Worm (Caenorhabditis elegans) whole organism, L2 larva: ENCODE measurements around the gene T23G4.127.

Experiments
- C34F6.9 ChIP-seq: fragments of 150-350 bp; optimal IDR thresholded peaks from 2 replicates; lab custom pipeline; 2014; ENCODE audit warnings: missing biosample characterization, missing genetic modification characterization
- F13H6.1 ChIP-seq: sonication (generic microtip); optimal IDR thresholded peaks from 2 replicates; lab custom pipeline; 2016; ENCODE audit warnings: missing genetic modification characterization, missing compliant biosample characterization
- Y55F3AM.14 ChIP-seq: fragments of 200-800 bp; sonication (Bioruptor generic); optimal IDR thresholded peaks from 2 replicates; lab custom pipeline; 2018; ENCODE audit warnings: mild to moderate bottlenecking, missing genetic modification characterization, missing compliant biosample characterization
- ZK546.5 ChIP-seq: sonication (generic microtip); optimal IDR thresholded peaks from 2 replicates; lab custom pipeline; 2017; ENCODE audit warnings: missing biosample characterization, missing genetic modification characterization
- aly-2 ChIP-seq: fragments of 150-350 bp; optimal IDR thresholded peaks from 2 replicates; lab custom pipeline; 2014; ENCODE audit warnings: missing biosample characterization, missing genetic modification characterization
- ama-1 ChIP-seq: fragments of 150-350 bp; optimal IDR thresholded peaks from 2 replicates; lab custom pipeline; 2018; ENCODE audit warnings: inconsistent platforms
- blmp-1 ChIP-seq: sonication (generic microtip); optimal IDR thresholded peaks from 2 replicates; lab custom pipeline; 2017; ENCODE audit warnings: missing genetic modification characterization, mild to moderate bottlenecking, missing compliant biosample characterization, antibody characterized with exemption, moderate library complexity; ENCODE audit not compliant: insufficient read depth
- ceh-16 ChIP-seq: fragments of 150-350 bp; optimal IDR thresholded peaks from 2 replicates; lab custom pipeline; 2014; ENCODE audit warnings: missing biosample characterization, missing genetic modification characterization
- crh-2 ChIP-seq: sonication (generic microtip); optimal IDR thresholded peaks from 2 replicates; lab custom pipeline; 2017; ENCODE audit warnings: missing biosample characterization, missing genetic modification characterization
- egl-27 ChIP-seq: sonication (generic microtip); optimal IDR thresholded peaks from 3 replicates; lab custom pipeline; 2017; ENCODE audit warnings: missing biosample characterization, missing genetic modification reagents, missing genetic modification characterization
- fos-1 ChIP-seq: fragments of 150-350 bp; optimal IDR thresholded peaks from 2 replicates; lab custom pipeline; 2014; ENCODE audit warnings: missing biosample characterization, missing genetic modification characterization
- gmeb-1 ChIP-seq: fragments of 150-350 bp; optimal IDR thresholded peaks from 2 replicates; lab custom pipeline; 2014; ENCODE audit warnings: missing biosample characterization, missing genetic modification characterization
- lin-11 ChIP-seq: fragments of 150-350 bp; sonication (generic microtip); optimal IDR thresholded peaks from 2 replicates; lab custom pipeline; 2014; ENCODE audit warnings: missing biosample characterization, missing genetic modification characterization, inconsistent platforms, mixed read lengths
- lin-13 ChIP-seq: fragments of 150-350 bp; optimal IDR thresholded peaks from 2 replicates; lab custom pipeline; 2014; ENCODE audit warnings: missing biosample characterization, missing genetic modification reagents, missing genetic modification characterization
- lin-39 ChIP-seq: fragments of 150-350 bp; optimal IDR thresholded peaks from 2 replicates; lab custom pipeline; 2014; ENCODE audit warnings: missing biosample characterization, missing genetic modification reagents, missing genetic modification characterization
- lsy-2 ChIP-seq, 2 experiments: fragments of 150-350 bp in 1 of 2; sonication (generic microtip) in 1 of 2; optimal IDR thresholded peaks; 2 replicates each; lab custom pipeline; 2014 to 2017; ENCODE audit warnings: missing biosample characterization in 2 of 2, missing genetic modification characterization in 2 of 2
- mab-5 ChIP-seq: fragments of 150-350 bp; optimal IDR thresholded peaks from 2 replicates; lab custom pipeline; 2014; ENCODE audit warnings: missing biosample characterization, missing genetic modification characterization
- mbf-1 ChIP-seq: sonication (generic microtip); optimal IDR thresholded peaks from 2 replicates; lab custom pipeline; 2017; ENCODE audit warnings: missing biosample characterization, missing genetic modification characterization
- mdl-1 ChIP-seq, 2 experiments: fragments of 150-350 bp in 1 of 2; sonication (generic microtip) in 1 of 2; optimal IDR thresholded peaks; 2 replicates each; lab custom pipeline; 2017; ENCODE audit warnings: missing biosample characterization in 2 of 2, missing genetic modification characterization in 2 of 2
- nhr-10 ChIP-seq: sonication (generic microtip); optimal IDR thresholded peaks from 2 replicates; lab custom pipeline; 2017; ENCODE audit warnings: missing biosample characterization, missing genetic modification characterization
- nhr-129 ChIP-seq: fragments of 150-350 bp; optimal IDR thresholded peaks from 2 replicates; lab custom pipeline; 2014; ENCODE audit warnings: missing biosample characterization, missing genetic modification characterization
- nhr-21 ChIP-seq: fragments of 150-350 bp; optimal IDR thresholded peaks from 2 replicates; lab custom pipeline; 2014; ENCODE audit warnings: missing biosample characterization, missing genetic modification characterization
- nhr-23 ChIP-seq: fragments of 150-350 bp; optimal IDR thresholded peaks from 2 replicates; lab custom pipeline; 2014; ENCODE audit warnings: missing biosample characterization, missing genetic modification reagents, missing genetic modification characterization
- nhr-237 ChIP-seq: fragments of 150-350 bp; optimal IDR thresholded peaks from 2 replicates; lab custom pipeline; 2014; ENCODE audit warnings: missing biosample characterization, missing genetic modification characterization
- nhr-25 ChIP-seq: fragments of 150-350 bp; sonication (generic microtip); optimal IDR thresholded peaks from 3 replicates; lab custom pipeline; 2014; ENCODE audit warnings: missing biosample characterization, missing genetic modification characterization
- skn-1 ChIP-seq: sonication (generic microtip); optimal IDR thresholded peaks from 2 replicates; lab custom pipeline; 2017; ENCODE audit warnings: missing biosample characterization, missing genetic modification characterization
- sma-3 ChIP-seq: sonication (generic microtip); optimal IDR thresholded peaks from 2 replicates; lab custom pipeline; 2016; ENCODE audit warnings: missing genetic modification reagents, missing genetic modification characterization, missing compliant biosample characterization
- sma-9 ChIP-seq, 2 experiments: fragments of 150-350 bp in 1 of 2; sonication (generic microtip) in 1 of 2; optimal IDR thresholded peaks; 2 replicates each; lab custom pipeline; 2014 to 2016; ENCODE audit warnings: missing genetic modification characterization in 2 of 2, mild to moderate bottlenecking in 1 of 2, missing biosample characterization in 1 of 2, missing compliant biosample characterization in 1 of 2, missing genetic modification reagents in 1 of 2, moderate library complexity in 1 of 2
- unc-55 ChIP-seq: fragments of 150-350 bp; sonication (generic microtip); optimal IDR thresholded peaks from 3 replicates; lab custom pipeline; 2014; ENCODE audit warnings: missing biosample characterization, missing genetic modification reagents, missing genetic modification characterization
- unc-62 ChIP-seq: fragments of 150-350 bp; optimal IDR thresholded peaks from 2 replicates; lab custom pipeline; 2014; ENCODE audit warnings: missing biosample characterization, missing genetic modification reagents, missing genetic modification characterization
- zag-1 ChIP-seq: fragments of 150-350 bp; optimal IDR thresholded peaks from 2 replicates; lab custom pipeline; 2014; ENCODE audit warnings: missing biosample characterization, missing genetic modification characterization
- ztf-1 ChIP-seq: fragments of 200-800 bp; sonication (Bioruptor generic); conservative IDR thresholded peaks from 2 replicates; pipeline ENCODE4 v1.3.6; 2022; ENCODE audit warnings: missing genetic modification characterization, missing compliant biosample characterization
- ztf-4 ChIP-seq: fragments of 150-350 bp; optimal IDR thresholded peaks from 2 replicates; lab custom pipeline; 2014; ENCODE audit warnings: missing biosample characterization, missing genetic modification characterization

Gene T23G4.127

DNA sequence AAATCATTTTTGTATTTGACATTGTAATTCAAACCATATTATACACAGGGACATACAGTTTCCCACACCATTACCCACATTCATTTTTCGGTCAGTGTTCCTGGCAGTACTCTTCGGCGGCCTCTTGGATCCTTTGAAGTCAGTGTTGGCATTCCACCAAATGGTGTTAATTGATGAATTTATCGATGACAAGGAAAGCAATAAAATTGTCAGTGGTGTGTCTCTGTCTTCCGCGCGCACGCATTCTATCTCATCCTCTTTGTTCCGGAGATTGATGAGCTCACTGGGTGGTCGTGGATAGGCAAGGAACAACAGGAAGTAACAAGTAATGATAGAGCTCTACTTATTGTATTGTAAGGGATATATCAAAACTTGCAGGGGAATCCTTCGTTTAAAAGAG lies 11.9 kb upstream of the T23G4.127 start:
- TF ChIP-seq gmeb-1 (tag; lab: Kevin White, UChicago) (no peak), lsy-2 (tag; optimal IDR thresholded peaks at IDR 0.05; lab: Kevin White, UChicago) (no peak), ztf-1 (GFP tag; lab: Robert Waterston, UW) (no peak), sma-9 (GFP tag; optimal IDR thresholded peaks at IDR 0.05; lab: Kevin White, UChicago) (no peak), sma-9 (tag; optimal IDR thresholded peaks at IDR 0.05; lab: Kevin White, UChicago) (no peak), lin-13 (no peak), blmp-1 (tag; lab: Kevin White, UChicago) (no peak), mbf-1 (tag; lab: Kevin White, UChicago) (no peak), zag-1 (tag; lab: Kevin White, UChicago) (no peak), skn-1 (no peak), sma-3 (no peak)

DNA sequence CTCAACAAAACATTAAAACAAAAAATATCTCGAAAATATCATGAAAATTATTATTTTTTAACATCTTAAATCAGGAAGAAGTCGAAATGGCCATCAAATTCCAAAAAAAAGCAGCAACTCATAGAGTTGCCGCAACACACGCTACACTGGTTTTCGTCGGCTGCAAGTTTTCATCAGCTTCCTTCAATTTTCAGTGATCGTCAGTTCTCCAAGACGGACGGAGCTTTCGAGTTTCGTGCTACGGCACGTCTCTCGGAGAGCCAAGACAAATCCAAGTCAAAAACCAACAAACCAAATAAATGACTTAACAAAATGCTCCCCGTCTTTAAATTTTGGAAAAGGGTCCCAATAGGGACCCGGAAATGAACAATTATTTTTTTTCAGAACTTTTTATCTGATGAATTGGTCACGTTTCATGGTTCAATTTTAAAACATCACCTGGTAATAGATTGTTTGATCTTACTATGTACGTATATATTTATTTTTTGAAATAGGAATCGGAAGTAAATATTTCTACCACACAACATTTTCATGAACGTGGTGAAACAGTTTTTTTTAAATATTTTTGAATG lies 10.7 kb upstream of the T23G4.127 start:
- TF ChIP-seq nhr-10 (tag; lab: Kevin White, UChicago) (no peak), nhr-129 (tag; lab: Kevin White, UChicago) (no peak), zag-1 (tag; lab: Kevin White, UChicago) (no peak), sma-3 (no peak), ceh-16 (tag; lab: Kevin White, UChicago) (no peak), ZK546.5 (tag; lab: Kevin White, UChicago) (no peak), egl-27 (tag; lab: Kevin White, UChicago) (no peak), mdl-1 (tag; optimal IDR thresholded peaks at IDR 0.05; lab: Kevin White, UChicago) (no peak), crh-2 (no peak), sma-9 (GFP tag; optimal IDR thresholded peaks at IDR 0.05; lab: Kevin White, UChicago) (no peak), sma-9 (tag; optimal IDR thresholded peaks at IDR 0.05; lab: Kevin White, UChicago) (no peak), Y55F3AM.14 (no peak), aly-2 (tag; lab: Kevin White, UChicago) (no peak)

ce11 chrIV:13707894-13708293 lies 9.4 kb upstream of the T23G4.127 start:
- no peak for TF ChIP-seq unc-62
- peak; percentile 60 for TF ChIP-seq fos-1 (tag; lab: Kevin White, UChicago)
- TF ChIP-seq crh-2: peak; percentile 64
- no peak for TF ChIP-seq nhr-23
- peak; percentile 48 for TF ChIP-seq nhr-129 (tag; lab: Kevin White, UChicago)
- peak; percentile 40 for TF ChIP-seq F13H6.1
- TF ChIP-seq gmeb-1 (tag; lab: Kevin White, UChicago): peak; percentile 21
- peak; percentile 8 for TF ChIP-seq sma-3
- TF ChIP-seq, all 48 proteins: peak for 6

DNA sequence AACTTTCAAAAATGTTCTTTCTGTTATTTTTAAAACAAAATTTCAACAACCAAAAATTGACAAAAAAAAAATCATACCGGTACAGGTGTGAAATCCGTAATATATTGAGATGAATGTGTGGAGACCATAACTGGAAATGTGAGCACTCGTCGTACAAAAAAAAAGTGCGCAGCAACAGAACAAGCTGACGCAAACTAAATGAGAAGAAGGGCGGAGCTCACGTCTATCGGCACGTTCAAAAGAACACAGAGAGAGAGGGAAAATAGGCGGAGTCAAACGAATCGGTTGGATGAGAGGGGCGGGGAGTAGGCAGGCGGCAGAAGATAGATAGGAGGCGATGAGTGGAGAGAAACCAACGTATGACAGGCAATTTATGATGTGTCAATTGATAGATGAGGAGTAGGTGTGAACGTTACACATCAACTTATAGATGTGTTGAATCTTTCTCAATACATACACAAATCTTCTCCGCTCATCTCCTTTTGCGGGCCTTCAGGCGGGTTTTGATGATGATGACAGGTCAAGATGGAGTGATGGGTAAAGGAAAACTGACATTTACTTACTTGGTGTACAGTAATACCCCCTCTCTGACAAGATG lies 5.4 kb upstream of the T23G4.127 start, which contains the start of gene tlp-1:
Gene tlp-1, minus strand, starts transcription at position 255 of the 598 bp plus-strand sequence.
- peak; percentile 61 for TF ChIP-seq ama-1 (lab: Kevin White, UChicago)
- peak; percentile 72 for TF ChIP-seq unc-62
- TF ChIP-seq ztf-4 (tag; lab: Kevin White, UChicago): no peak
- TF ChIP-seq lin-39 (tag; lab: Kevin White, UChicago): peak; percentile 79
- peak; percentile 65 for TF ChIP-seq sma-3
- peak; percentile 44 for TF ChIP-seq nhr-21 (tag; lab: Kevin White, UChicago)
- no peak for TF ChIP-seq nhr-237
- TF ChIP-seq sma-9 (GFP tag; optimal IDR thresholded peaks at IDR 0.05; lab: Kevin White, UChicago): peak; percentile 55
- TF ChIP-seq sma-9 (tag; optimal IDR thresholded peaks at IDR 0.05; lab: Kevin White, UChicago): no peak
- peak; percentile 63 for TF ChIP-seq fos-1 (tag; lab: Kevin White, UChicago)
- TF ChIP-seq ceh-16 (tag; lab: Kevin White, UChicago): peak; percentile 99
- TF ChIP-seq egl-27 (tag; lab: Kevin White, UChicago): peak; percentile 60
- no peak for TF ChIP-seq unc-55 (GFP tag; lab: Kevin White, UChicago)
- TF ChIP-seq blmp-1 (tag; lab: Kevin White, UChicago): peak; percentile 74
- TF ChIP-seq lsy-2 (tag; optimal IDR thresholded peaks at IDR 0.05; lab: Kevin White, UChicago): peak in 1 of 2 experiments; percentile 61
- TF ChIP-seq C34F6.9 (tag; lab: Kevin White, UChicago): peak; percentile 11
- peak; percentile 74 for TF ChIP-seq nhr-129 (tag; lab: Kevin White, UChicago)
- no peak for TF ChIP-seq crh-2
- no peak for TF ChIP-seq lin-11 (tag; lab: Kevin White, UChicago)
- TF ChIP-seq nhr-25 (tag; lab: Kevin White, UChicago): peak; percentile 63
- peak; percentile 95 for TF ChIP-seq mab-5 (tag; lab: Kevin White, UChicago)
- TF ChIP-seq lin-13: no peak
- TF ChIP-seq, all 48 proteins: peak for 15
